Fruit fly (Drosophila melanogaster): ENCODE results near the gene GILT2.

The GILT2 gene

DNA sequence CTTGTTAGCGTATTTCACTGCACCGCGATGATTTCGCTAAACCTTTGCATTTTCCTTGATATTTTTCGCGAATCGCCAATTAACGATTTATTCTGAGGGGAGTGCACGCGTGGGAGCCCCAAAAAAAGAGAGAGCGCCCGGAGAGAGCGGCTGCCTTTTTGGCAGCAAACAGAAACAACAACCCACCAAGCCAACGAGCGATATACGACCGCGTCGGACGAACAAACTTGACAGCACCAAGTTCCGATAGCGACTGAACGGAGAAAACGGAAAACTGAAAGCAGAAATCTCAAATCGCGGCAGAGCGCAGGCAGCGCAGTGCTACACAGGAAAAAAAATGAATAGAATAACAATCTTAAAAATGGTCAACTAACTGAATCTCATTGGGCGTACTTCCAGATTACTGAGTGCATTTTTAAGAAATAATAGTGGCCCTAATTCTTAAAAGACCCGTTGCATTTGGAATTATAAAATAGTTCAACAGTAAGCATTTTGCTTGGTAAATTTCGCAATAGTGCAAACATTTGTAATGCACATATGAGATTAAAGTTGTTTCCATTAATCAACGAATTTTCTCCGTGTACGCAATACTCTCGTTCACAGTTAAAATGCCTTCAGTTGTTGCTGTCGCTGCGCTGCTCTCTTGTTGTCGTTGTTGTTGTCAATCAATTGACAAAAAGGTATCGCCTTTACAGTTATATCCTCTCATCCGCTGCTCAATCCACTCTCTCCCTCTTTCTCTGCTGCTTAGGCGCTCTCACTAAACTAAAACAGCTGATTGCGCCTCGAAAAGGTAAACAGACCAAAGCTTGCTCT, 9.1 kb upstream of the GILT2 start, which contains the start of gene CG31145 (continued):
- TF ChIP-seq cas (GFP tag; IDR thresholded peaks at IDR 0.05): peak; percentile 96
- TF ChIP-seq pb (GFP tag; optimal IDR thresholded peaks at IDR 0.05): peak; percentile 99
- peak; percentile 97 for TF ChIP-seq psq (GFP tag; optimal IDR thresholded peaks at IDR 0.05)
- TF ChIP-seq CG8478 (optimal IDR thresholded peaks at IDR 0.05): no peak
- TF ChIP-seq CG8944 (GFP tag; optimal IDR thresholded peaks at IDR 0.05): peak; percentile 99
- peak; percentile 99 for TF ChIP-seq CG34422 (GFP tag; IDR thresholded peaks at IDR 0.05)
- peak; percentile 100 for TF ChIP-seq CG13424 (tag; optimal IDR thresholded peaks at IDR 0.05)
- TF ChIP-seq Gsc (GFP tag; IDR thresholded peaks at IDR 0.05): no peak
- TF ChIP-seq sens-2 (GFP tag; IDR thresholded peaks at IDR 0.05): peak; percentile 95
- peak; percentile 100 for TF ChIP-seq Max (GFP tag; optimal IDR thresholded peaks at IDR 0.05)
- TF ChIP-seq B-H1 (GFP tag; IDR thresholded peaks at IDR 0.05): peak; percentile 99
- TF ChIP-seq CG13624 (GFP tag; optimal IDR thresholded peaks at IDR 0.05): peak; percentile 100
- peak; percentile 100 for TF ChIP-seq Side (GFP tag; optimal IDR thresholded peaks at IDR 0.05)
- TF ChIP-seq z (GFP tag; IDR thresholded peaks at IDR 0.05): peak; percentile 73; the same call in 2 of the 3 replicates
- peak; percentile 100 for TF ChIP-seq fd96Cb (tag; optimal IDR thresholded peaks at IDR 0.05)
- peak; percentile 99 for TF ChIP-seq scrt (GFP tag; optimal IDR thresholded peaks at IDR 0.05)
- peak; percentile 91 for TF ChIP-seq Nf-YB (GFP tag; optimal IDR thresholded peaks at IDR 0.05)
- peak; percentile 97; the same call in 1 of the 2 replicates for TF ChIP-seq Doc2 (GFP tag; IDR thresholded peaks at IDR 0.05)
- peak; percentile 99 for TF ChIP-seq crc (GFP tag; optimal IDR thresholded peaks at IDR 0.05)
- peak; percentile 100 for TF ChIP-seq Med (GFP tag)
- TF ChIP-seq GATAe (GFP tag; conservative IDR thresholded peaks at IDR 0.05): peak; percentile 99
- peak; percentile 100 for TF ChIP-seq HmgZ (tag; optimal IDR thresholded peaks at IDR 0.05)
- peak; percentile 99 for TF ChIP-seq tap (tag; optimal IDR thresholded peaks at IDR 0.05)
- peak; percentile 99 for TF ChIP-seq al (GFP tag; IDR thresholded peaks at IDR 0.05)
- peak; percentile 99 for TF ChIP-seq CG17568 (GFP tag; optimal IDR thresholded peaks at IDR 0.05)
- peak; percentile 100 for TF ChIP-seq dmrt99B (tag; optimal IDR thresholded peaks at IDR 0.05)
- TF ChIP-seq Neu2 (GFP tag; optimal IDR thresholded peaks at IDR 0.05; ENCODE audit: borderline replicate concordance): peak; percentile 97
- TF ChIP-seq ase (GFP tag; IDR thresholded peaks at IDR 0.05): peak; percentile 98
- TF ChIP-seq her (GFP tag; optimal IDR thresholded peaks at IDR 0.05): peak; percentile 98
- TF ChIP-seq rib (GFP tag; IDR thresholded peaks at IDR 0.05): peak; percentile 97
- TF ChIP-seq ato (GFP tag; IDR thresholded peaks at IDR 0.05; ENCODE audit: partially characterized antibody): peak; percentile 64; the same call in 1 of the 2 replicates
- peak; percentile 39 to 83 for TF ChIP-seq crp (GFP tag; optimal IDR thresholded peaks at IDR 0.05)
- TF ChIP-seq CG3995 (GFP tag; optimal IDR thresholded peaks at IDR 0.05): peak; percentile 89
- peak; percentile 99 for TF ChIP-seq CG18262 (tag; optimal IDR thresholded peaks at IDR 0.05)
- TF ChIP-seq Awh (GFP tag; IDR thresholded peaks at IDR 0.05): peak; percentile 98
- TF ChIP-seq CG12391 (tag; optimal IDR thresholded peaks at IDR 0.05): peak; percentile 100
- peak; percentile 99 for TF ChIP-seq CG8388 (GFP tag; optimal IDR thresholded peaks at IDR 0.05)
- peak; percentile 93 for TF ChIP-seq CG8765 (GFP tag; IDR thresholded peaks at IDR 0.05)
- TF ChIP-seq CG10267 (tag; optimal IDR thresholded peaks at IDR 0.05): peak; percentile 96
- peak; percentile 99 for TF ChIP-seq jing (GFP tag; optimal IDR thresholded peaks at IDR 0.05)
- peak; percentile 92 for TF ChIP-seq CG1024 (GFP tag; IDR thresholded peaks at IDR 0.05)
- no peak for TF ChIP-seq Hr39 (optimal IDR thresholded peaks at IDR 0.05)
- TF ChIP-seq nmo (GFP tag; optimal IDR thresholded peaks at IDR 0.05): peak; percentile 100
- peak; percentile 97 for TF ChIP-seq toy (GFP tag; IDR thresholded peaks at IDR 0.05)
- TF ChIP-seq CG9727 (GFP tag; optimal IDR thresholded peaks at IDR 0.05): peak; percentile 99
- peak; percentile 65 for TF ChIP-seq CG15479 (GFP tag; optimal IDR thresholded peaks at IDR 0.05)
- peak; percentile 73 for TF ChIP-seq Bgb (GFP tag; IDR thresholded peaks at IDR 0.05; ENCODE audit: partially characterized antibody)
- peak; percentile 100 for TF ChIP-seq Ssrp (tag; optimal IDR thresholded peaks at IDR 0.05)
- TF ChIP-seq CG7963 (GFP tag; IDR thresholded peaks at IDR 0.05; ENCODE audit: partially characterized antibody): 0 out of 3 replicates have a peak, but pooled peaks have one; percentile 47
